Worm (Caenorhabditis elegans) whole organism, L4/young adult: ENCODE results near the gene srw-135.

Source experiments
- W03F9.2 ChIP-seq: fragments of 150-350 bp; optimal IDR thresholded peaks from 2 replicates; lab custom pipeline; 2014; ENCODE audit warnings: missing biosample characterization, missing genetic modification characterization
- dao-5 ChIP-seq: sonication (generic microtip); optimal IDR thresholded peaks from 2 replicates; lab custom pipeline; 2016; ENCODE audit warnings: missing genotype, missing genetic modification characterization, moderate library complexity, missing compliant biosample characterization
- him-1 ChIP-seq: sonication (generic microtip); optimal IDR thresholded peaks from 2 replicates; lab custom pipeline; 2016; ENCODE audit warnings: missing genotype, missing genetic modification reagents, missing genetic modification characterization, missing compliant biosample characterization

DNA sequence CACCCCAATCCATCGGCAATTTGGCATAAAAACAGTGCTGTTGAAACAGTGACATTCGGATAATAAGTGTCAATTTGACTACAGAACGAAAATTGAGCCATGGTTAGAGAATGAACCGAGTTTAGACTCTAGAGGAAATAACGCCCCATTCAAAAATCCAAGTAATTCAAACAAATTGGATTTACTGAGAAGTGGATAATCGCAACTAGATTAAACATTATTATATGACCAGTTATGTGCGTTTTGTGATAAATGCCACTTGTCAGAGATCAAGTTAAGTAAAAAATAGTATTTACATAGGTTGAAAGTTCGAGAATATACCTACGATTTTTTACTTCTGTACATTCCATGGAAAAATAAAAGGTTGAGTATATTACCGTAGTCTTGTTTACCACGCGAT is 26.0 kb downstream of the srw-135 start, which contains the start of gene srw-139:
- TF ChIP-seq him-1 (tag; lab: Kevin White, UChicago), result no peak
- TF ChIP-seq dao-5, result no peak
- TF ChIP-seq W03F9.2 (tag; lab: Kevin White, UChicago), result no peak
